Worm (Caenorhabditis elegans) whole organism, L3 larva: ENCODE measurements around the gene ndua-7.

Experiments
- ama-1 ChIP-seq: fragments of 150-350 bp; optimal IDR thresholded peaks from 2 replicates; lab custom pipeline; 2018
- nhr-237 ChIP-seq: fragments of 150-350 bp; optimal IDR thresholded peaks from 2 replicates; lab custom pipeline; 2014; ENCODE audit warnings: missing biosample characterization, missing genetic modification characterization
- pha-4 ChIP-seq: fragments of 150-350 bp; optimal IDR thresholded peaks from 2 replicates; lab custom pipeline; 2014; ENCODE audit warnings: missing biosample characterization, missing genetic modification reagents, missing genetic modification characterization

ndua-7 gene

DNA sequence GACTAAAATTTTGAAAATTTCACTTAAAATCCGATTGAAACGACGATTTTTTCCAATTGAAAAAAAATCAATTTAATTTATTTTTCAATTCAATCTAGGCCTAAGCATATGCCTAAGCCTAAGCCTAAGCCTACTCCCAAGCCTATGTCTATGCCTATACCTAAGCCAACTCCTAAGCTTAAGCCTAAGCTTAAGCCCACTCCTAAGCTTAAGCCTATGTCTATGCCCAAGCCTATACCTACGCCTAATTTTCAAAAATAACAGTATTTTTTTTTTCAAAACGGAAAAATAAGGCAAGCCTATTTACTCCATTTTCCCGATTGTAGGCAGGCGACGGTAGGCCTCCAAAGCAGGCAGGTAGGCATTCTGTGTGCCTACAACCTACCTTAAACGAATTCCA lies 50.1 kb downstream of the ndua-7 start:
- TF ChIP-seq ama-1 (lab: Kevin White, UChicago) (no peak), nhr-237 (tag; lab: Kevin White, UChicago) (no peak), pha-4 (tag; lab: Kevin White, UChicago) (no peak)
- TF ChIP-seq, all 47 proteins: peak for 0
